Worm (Caenorhabditis elegans) whole organism, L4 larva: ENCODE measurements around the gene cav-2.

ENCODE experiments used
- F10B5.3 ChIP-seq: sonication (generic microtip); optimal IDR thresholded peaks from 2 replicates; lab custom pipeline; 2016; ENCODE audit warnings: mild to moderate bottlenecking, missing genetic modification characterization, missing compliant biosample characterization
- F37D6.2 ChIP-seq: sonication (generic microtip); optimal IDR thresholded peaks from 2 replicates; lab custom pipeline; 2016; ENCODE audit warnings: mild to moderate bottlenecking, missing genetic modification characterization, missing compliant biosample characterization
- F44E2.7 ChIP-seq: fragments of 200-800 bp; sonication (Bioruptor generic); IDR thresholded peaks from 2 replicates; pipeline ENCODE4 v2.1.2; 2022; ENCODE audit warnings: missing genetic modification characterization, missing compliant biosample characterization
- F49E8.2 ChIP-seq: sonication (generic microtip); optimal IDR thresholded peaks from 2 replicates; lab custom pipeline; 2016; ENCODE audit warnings: missing compliant biosample characterization, mild to moderate bottlenecking, missing genetic modification characterization, borderline replicate concordance
- R02D3.7 ChIP-seq: fragments of 150-350 bp; sonication (generic microtip); optimal IDR thresholded peaks from 3 replicates; lab custom pipeline; 2014; ENCODE audit warnings: missing biosample characterization, missing genetic modification characterization
- T20F7.1 ChIP-seq: fragments of 200-800 bp; sonication (Bioruptor generic); optimal IDR thresholded peaks from 2 replicates; lab custom pipeline; 2018; ENCODE audit warnings: mild to moderate bottlenecking, missing genetic modification characterization, missing compliant biosample characterization
- T26A8.4 ChIP-seq: fragments of 200-800 bp; sonication (Bioruptor generic); IDR thresholded peaks from 2 replicates; pipeline ENCODE4 v1.3.6; 2022; ENCODE audit warnings: missing genetic modification characterization, missing compliant biosample characterization
- Y48G9A.11 ChIP-seq: fragments of 200-800 bp; sonication (Bioruptor generic); IDR thresholded peaks from 2 replicates; pipeline ENCODE4 v1.3.6; 2022; ENCODE audit warnings: missing genetic modification reagents, missing genetic modification characterization, missing compliant biosample characterization
- Y75B8A.6 ChIP-seq: fragments of 200-800 bp; sonication (Bioruptor generic); IDR thresholded peaks from 2 replicates; pipeline ENCODE4 v1.3.6; 2022; ENCODE audit warnings: missing genetic modification reagents, missing genetic modification characterization, missing compliant biosample characterization
- ZK546.5 ChIP-seq, 2 experiments: sonication (generic microtip); optimal IDR thresholded peaks; 2 replicates each; lab custom pipeline; 2017; ENCODE audit warnings: missing biosample characterization in 2 of 2, missing genetic modification characterization in 2 of 2
- ama-1 ChIP-seq: fragments of 150-350 bp; optimal IDR thresholded peaks from 2 replicates; lab custom pipeline; 2014; ENCODE audit warnings: inconsistent platforms, mixed read lengths
- attf-4 ChIP-seq: sonication (generic microtip); optimal IDR thresholded peaks from 3 replicates; lab custom pipeline; 2017; ENCODE audit warnings: missing biosample characterization, missing genetic modification characterization
- ceh-20 ChIP-seq: fragments of 200-800 bp; sonication (Bioruptor generic); IDR thresholded peaks from 2 replicates; pipeline ENCODE4 v1.3.6; 2022; ENCODE audit warnings: missing genetic modification reagents, missing genetic modification characterization, missing compliant biosample characterization
- ceh-62 ChIP-seq: sonication (generic microtip); optimal IDR thresholded peaks from 2 replicates; lab custom pipeline; 2017; ENCODE audit warnings: missing biosample characterization, missing genetic modification characterization
- daf-8 ChIP-seq: fragments of 200-800 bp; sonication (Bioruptor generic); IDR thresholded peaks from 2 replicates; pipeline ENCODE4 v1.3.6; 2022; ENCODE audit warnings: missing genetic modification characterization, missing compliant biosample characterization
- dmd-8 ChIP-seq: fragments of 200-800 bp; sonication (Bioruptor generic); IDR thresholded peaks from 2 replicates; pipeline ENCODE4 v1.3.6; 2022; ENCODE audit warnings: missing genetic modification characterization, missing compliant biosample characterization
- dpl-1 ChIP-seq: fragments of 150-350 bp; optimal IDR thresholded peaks from 2 replicates; lab custom pipeline; 2014; ENCODE audit warnings: missing biosample characterization, missing genetic modification reagents, missing genetic modification characterization
- egl-27 ChIP-seq: sonication (generic microtip); optimal IDR thresholded peaks from 3 replicates; lab custom pipeline; 2017; ENCODE audit warnings: missing biosample characterization, missing genetic modification reagents, missing genetic modification characterization
- fkh-10 ChIP-seq: fragments of 150-350 bp; optimal IDR thresholded peaks from 2 replicates; lab custom pipeline; 2014; ENCODE audit warnings: missing biosample characterization, missing genetic modification reagents, missing genetic modification characterization
- fos-1 ChIP-seq: fragments of 150-350 bp; optimal IDR thresholded peaks from 2 replicates; lab custom pipeline; 2014; ENCODE audit warnings: missing biosample characterization, missing genetic modification characterization
- gei-8 ChIP-seq: fragments of 200-800 bp; sonication (Bioruptor generic); optimal IDR thresholded peaks from 2 replicates; lab custom pipeline; 2018; ENCODE audit warnings: mild to moderate bottlenecking, missing genetic modification characterization, missing compliant biosample characterization
- hif-1 ChIP-seq, 2 experiments: sonication (generic microtip); optimal IDR thresholded peaks; 2 replicates each; lab custom pipeline; 2016 to 2017; ENCODE audit warnings: missing compliant biosample characterization in 2 of 2, missing genetic modification characterization in 2 of 2, missing genetic modification reagents in 2 of 2, missing genotype in 2 of 2, mild to moderate bottlenecking in 1 of 2
- hlh-30 ChIP-seq: sonication (generic microtip); optimal IDR thresholded peaks from 2 replicates; lab custom pipeline; 2017; ENCODE audit warnings: antibody characterized with exemption, mild to moderate bottlenecking, missing genetic modification characterization, missing compliant biosample characterization; ENCODE audit not compliant: insufficient read depth
- jun-1 ChIP-seq: fragments of 150-350 bp; optimal IDR thresholded peaks from 2 replicates; lab custom pipeline; 2014; ENCODE audit warnings: missing biosample characterization, missing genetic modification reagents, missing genetic modification characterization
- lim-7 ChIP-seq: fragments of 200-800 bp; sonication (Bioruptor generic); IDR thresholded peaks from 2 replicates; pipeline ENCODE4 v1.3.6; 2022; ENCODE audit warnings: missing genetic modification characterization, missing compliant biosample characterization
- lin-1 ChIP-seq: fragments of 200-800 bp; sonication (Bioruptor generic); IDR thresholded peaks from 2 replicates; pipeline ENCODE4 v1.3.6; 2022; ENCODE audit warnings: missing genetic modification reagents, missing genetic modification characterization, missing compliant biosample characterization
- lin-13 ChIP-seq: fragments of 150-350 bp; optimal IDR thresholded peaks from 2 replicates; lab custom pipeline; 2014; ENCODE audit warnings: missing biosample characterization, missing genetic modification reagents, missing genetic modification characterization
- lin-15B ChIP-seq: fragments of 150-350 bp; sonication (generic microtip); optimal IDR thresholded peaks from 3 replicates; lab custom pipeline; 2014; ENCODE audit warnings: missing biosample characterization, missing genetic modification characterization
- lin-29 ChIP-seq: fragments of 200-800 bp; sonication (Bioruptor generic); IDR thresholded peaks from 2 replicates; pipeline ENCODE4 v1.3.6; 2022; ENCODE audit warnings: missing genetic modification reagents, missing genetic modification characterization, missing compliant biosample characterization
- lsy-2 ChIP-seq, 2 experiments: fragments of 150-350 bp in 1 of 2; sonication (generic microtip) in 1 of 2; optimal IDR thresholded peaks; 2 replicates each; lab custom pipeline; 2014 to 2017; ENCODE audit warnings: missing biosample characterization in 2 of 2, missing genetic modification characterization in 2 of 2
- mdl-1 ChIP-seq, 2 experiments: fragments of 150-350 bp in 1 of 2; sonication (generic microtip) in 1 of 2; optimal IDR thresholded peaks; 2 replicates each; lab custom pipeline; 2014 to 2017; ENCODE audit warnings: missing biosample characterization in 2 of 2, missing genetic modification characterization in 2 of 2
- mep-1 ChIP-seq: fragments of 150-350 bp; sonication (generic microtip); optimal IDR thresholded peaks from 3 replicates; lab custom pipeline; 2014; ENCODE audit warnings: missing biosample characterization, missing genetic modification characterization
- mes-2 ChIP-seq: sonication (generic microtip); optimal IDR thresholded peaks from 2 replicates; lab custom pipeline; 2016; ENCODE audit warnings: missing genotype, mild to moderate bottlenecking, missing genetic modification characterization, missing compliant biosample characterization; ENCODE audit not compliant: poor library complexity, severe bottlenecking
- mxl-2 ChIP-seq: fragments of 200-800 bp; sonication (Bioruptor generic); conservative IDR thresholded peaks from 2 replicates; pipeline ENCODE4 v1.3.6; 2022; ENCODE audit warnings: missing genetic modification reagents, missing genetic modification characterization, missing compliant biosample characterization
- nhr-10 ChIP-seq: fragments of 150-350 bp; optimal IDR thresholded peaks from 2 replicates; lab custom pipeline; 2014; ENCODE audit warnings: missing biosample characterization, missing genetic modification characterization
- nhr-237 ChIP-seq: sonication (generic microtip); optimal IDR thresholded peaks from 2 replicates; lab custom pipeline; 2017; ENCODE audit warnings: missing biosample characterization, missing genetic modification characterization
- nhr-42 ChIP-seq: fragments of 200-800 bp; sonication (Bioruptor generic); IDR thresholded peaks from 2 replicates; pipeline ENCODE4 v1.3.6; 2022; ENCODE audit warnings: missing genetic modification characterization, missing compliant biosample characterization
- nhr-6 ChIP-seq: fragments of 150-350 bp; optimal IDR thresholded peaks from 2 replicates; lab custom pipeline; 2014; ENCODE audit warnings: missing biosample characterization, missing genetic modification characterization
- nhr-77 ChIP-seq: fragments of 150-350 bp; optimal IDR thresholded peaks from 2 replicates; lab custom pipeline; 2014; ENCODE audit warnings: missing biosample characterization, missing genetic modification characterization
- pha-4 ChIP-seq, 2 experiments: fragments of 150-350 bp in 1 of 2; fragments of 200-800 bp in 1 of 2; sonication (Bioruptor generic) in 1 of 2; IDR thresholded peaks in 1 of 2; optimal IDR thresholded peaks in 1 of 2; 2 replicates each; pipeline versions ENCODE4 v1.3.6 to Lab custom; 2014 to 2022; ENCODE audit warnings: missing genetic modification characterization in 2 of 2, missing genetic modification reagents in 2 of 2, missing biosample characterization in 1 of 2, missing compliant biosample characterization in 1 of 2
- pqm-1 ChIP-seq: sonication (generic microtip); optimal IDR thresholded peaks from 2 replicates; lab custom pipeline; 2017; ENCODE audit warnings: missing biosample characterization, missing genetic modification characterization
- rbr-2 ChIP-seq: sonication (generic microtip); optimal IDR thresholded peaks from 2 replicates; lab custom pipeline; 2016; ENCODE audit warnings: missing genotype, missing genetic modification characterization, missing compliant biosample characterization
- saeg-2 ChIP-seq: fragments of 200-800 bp; sonication (Bioruptor generic); IDR thresholded peaks from 2 replicates; pipeline ENCODE4 v1.3.6; 2022; ENCODE audit warnings: missing genetic modification reagents, missing genetic modification characterization, missing compliant biosample characterization
- sdz-12 ChIP-seq: fragments of 200-800 bp; sonication (Bioruptor generic); optimal IDR thresholded peaks from 2 replicates; lab custom pipeline; 2018; ENCODE audit warnings: mild to moderate bottlenecking, missing genetic modification characterization, missing compliant biosample characterization
- snpc-4 ChIP-seq: fragments of 150-350 bp; optimal IDR thresholded peaks from 2 replicates; lab custom pipeline; 2014; ENCODE audit warnings: missing biosample characterization, missing genetic modification characterization
- spr-1 ChIP-seq: sonication (generic microtip); optimal IDR thresholded peaks from 2 replicates; lab custom pipeline; 2016; ENCODE audit warnings: mild to moderate bottlenecking, missing genetic modification characterization, missing compliant biosample characterization
- spr-3 ChIP-seq: fragments of 200-800 bp; sonication (Bioruptor generic); optimal IDR thresholded peaks from 2 replicates; lab custom pipeline; 2018; ENCODE audit warnings: mild to moderate bottlenecking, missing genetic modification characterization, missing compliant biosample characterization
- tag-97 ChIP-seq: fragments of 200-800 bp; sonication (Bioruptor generic); IDR thresholded peaks from 2 replicates; pipeline ENCODE4 v1.3.6; 2022; ENCODE audit warnings: missing genetic modification characterization, missing compliant biosample characterization
- unc-130 ChIP-seq: sonication (generic microtip); optimal IDR thresholded peaks from 2 replicates; lab custom pipeline; 2016; ENCODE audit warnings: missing genetic modification reagents, missing genetic modification characterization, missing compliant biosample characterization
- unc-62 ChIP-seq, 3 experiments: fragments of 150-350 bp in 1 of 3; sonication (generic microtip); optimal IDR thresholded peaks in 2 of 3; peaks in 1 of 3; 1 replicate in 1 of 3; 2 replicates in 2 of 3; lab custom pipeline; 2014 to 2017; ENCODE audit warnings: missing biosample characterization in 3 of 3, missing genetic modification characterization in 3 of 3, missing genetic modification reagents in 3 of 3, missing genotype in 1 of 3
- zfp-3 ChIP-seq: fragments of 200-800 bp; sonication (Bioruptor generic); conservative IDR thresholded peaks from 2 replicates; pipeline ENCODE4 v1.3.6; 2022; ENCODE audit warnings: missing genetic modification reagents, missing genetic modification characterization, missing compliant biosample characterization

The cav-2 gene

ce11 chrV:13565197-13565596 is 8.3 kb downstream of the cav-2 start (continued):
- peak; percentile 10 to 72 for TF ChIP-seq hif-1 (tag; optimal IDR thresholded peaks at IDR 0.05; lab: Kevin White, UChicago)
- peak; percentile 29 for TF ChIP-seq lin-13 (GFP tag; lab: Kevin White, UChicago)
- TF ChIP-seq daf-8 (GFP tag; lab: Robert Waterston, UW): no peak
- TF ChIP-seq dmd-8 (GFP tag; lab: Robert Waterston, UW): no peak
- peak; percentile 95 for TF ChIP-seq mep-1 (tag; lab: Kevin White, UChicago)
- no peak for TF ChIP-seq tag-97 (GFP tag; lab: Robert Waterston, UW)
- peak; percentile 69 for TF ChIP-seq spr-1
- TF ChIP-seq zfp-3 (GFP tag; lab: Robert Waterston, UW): peak; percentile 53; the same call in 1 of the 2 replicates
- TF ChIP-seq F10B5.3: no peak
- peak; percentile 81 for TF ChIP-seq T26A8.4 (GFP tag; lab: Robert Waterston, UW)
- TF ChIP-seq nhr-42 (GFP tag; lab: Robert Waterston, UW): 0 out of 2 replicates have a peak, but pooled peaks have one; percentile 65
- peak; percentile 71; the same call in 1 of the 2 replicates for TF ChIP-seq saeg-2 (GFP tag; lab: Robert Waterston, UW)
- peak; percentile 54; the same call in 1 of the 2 replicates for TF ChIP-seq lin-1 (GFP tag; lab: Robert Waterston, UW)
- TF ChIP-seq gei-8 (GFP tag; lab: Kevin White, UChicago): no peak
- TF ChIP-seq Y75B8A.6 (GFP tag; lab: Robert Waterston, UW): no peak
- no peak for TF ChIP-seq R02D3.7
- peak in 1 of 2 experiments; percentile 72 for TF ChIP-seq mdl-1 (tag; optimal IDR thresholded peaks at IDR 0.05; lab: Kevin White, UChicago)
- peak; percentile 84 for TF ChIP-seq dpl-1 (GFP tag; lab: Kevin White, UChicago)
- TF ChIP-seq pqm-1 (tag; lab: Kevin White, UChicago): peak; percentile 81
- peak; percentile 78 for TF ChIP-seq rbr-2 (tag; lab: Kevin White, UChicago)
- TF ChIP-seq ceh-20 (GFP tag; lab: Robert Waterston, UW): peak; percentile 68
- TF ChIP-seq Y48G9A.11 (GFP tag; lab: Robert Waterston, UW): no peak; the same call in 1 of the 2 replicates
- peak; percentile 20 for TF ChIP-seq nhr-10 (tag; lab: Kevin White, UChicago)
- TF ChIP-seq ceh-62 (tag; lab: Kevin White, UChicago): no peak
- TF ChIP-seq snpc-4 (tag; lab: Kevin White, UChicago): no peak
- no peak for TF ChIP-seq nhr-237 (tag; lab: Kevin White, UChicago)
- TF ChIP-seq unc-62 (GFP tag; optimal IDR thresholded peaks at IDR 0.05 in 1 of 2; lab: Kevin White, UChicago): peak in 1 of 2 experiments; percentile 80
- no peak for TF ChIP-seq unc-62 (tag; optimal IDR thresholded peaks at IDR 0.05; lab: Kevin White, UChicago)
- TF ChIP-seq F44E2.7 (GFP tag; lab: Robert Waterston, UW): no peak
- peak; percentile 83 for TF ChIP-seq ama-1 (lab: Kevin White, UChicago)
- peak; percentile 89 for TF ChIP-seq nhr-77 (tag; lab: Kevin White, UChicago)
- no peak for TF ChIP-seq attf-4 (tag; lab: Kevin White, UChicago)
- no peak for TF ChIP-seq ZK546.5 (tag; optimal IDR thresholded peaks at IDR 0.05; lab: Kevin White, UChicago)
- peak; percentile 17 for TF ChIP-seq jun-1
- peak; percentile 82 for TF ChIP-seq mes-2 (tag; lab: Kevin White, UChicago)
- no peak for TF ChIP-seq mxl-2 (GFP tag; lab: Robert Waterston, UW)
- no peak for TF ChIP-seq unc-130 (GFP tag; lab: Kevin White, UChicago)
- TF ChIP-seq fos-1: no peak
- no peak for TF ChIP-seq F49E8.2 (tag; lab: Kevin White, UChicago)
- TF ChIP-seq sdz-12: no peak
- TF ChIP-seq lsy-2 (tag; optimal IDR thresholded peaks at IDR 0.05; lab: Kevin White, UChicago): peak; percentile 45 to 91
- TF ChIP-seq nhr-6 (tag; lab: Kevin White, UChicago): peak; percentile 98
- no peak for TF ChIP-seq lin-29
- peak; percentile 83 for TF ChIP-seq T20F7.1 (GFP tag; lab: Kevin White, UChicago)
- TF ChIP-seq egl-27 (tag; lab: Kevin White, UChicago): no peak
- no peak for TF ChIP-seq lim-7 (GFP tag; lab: Robert Waterston, UW)
- TF ChIP-seq pha-4 (GFP tag; IDR thresholded peaks at IDR 0.05; lab: Robert Waterston, UW): peak; percentile 66
- TF ChIP-seq pha-4 (tag; optimal IDR thresholded peaks at IDR 0.05; lab: Kevin White, UChicago): peak; percentile 3
- peak; percentile 53 for TF ChIP-seq fkh-10 (GFP tag; lab: Kevin White, UChicago)
- TF ChIP-seq hlh-30: peak; percentile 99
- no peak for TF ChIP-seq F37D6.2 (tag; lab: Kevin White, UChicago)
- peak; percentile 47 for TF ChIP-seq lin-15B (tag; lab: Kevin White, UChicago)
- peak; percentile 8 for TF ChIP-seq spr-3
